Worm (Caenorhabditis elegans) whole organism, late embryonic: Measurements from ENCODE around the gene C08E8.2.

ENCODE experiments used
- C38D4.7 ChIP-seq: fragments of 200-800 bp; sonication (Bioruptor generic); optimal IDR thresholded peaks from 2 replicates; lab custom pipeline; 2018; ENCODE audit warnings: mild to moderate bottlenecking, missing genetic modification characterization, moderate library complexity, missing compliant biosample characterization
- F13H6.1 ChIP-seq: sonication (generic microtip); optimal IDR thresholded peaks from 2 replicates; lab custom pipeline; 2016; ENCODE audit warnings: missing genetic modification characterization, missing compliant biosample characterization
- K02D7.2 ChIP-seq: sonication (generic microtip); optimal IDR thresholded peaks from 2 replicates; lab custom pipeline; 2017; ENCODE audit warnings: mild to moderate bottlenecking, missing genetic modification characterization, missing compliant biosample characterization
- ahr-1 ChIP-seq: sonication (generic microtip); optimal IDR thresholded peaks from 2 replicates; lab custom pipeline; 2016; ENCODE audit warnings: missing genetic modification characterization, missing compliant biosample characterization
- ama-1 ChIP-seq: fragments of 150-350 bp; optimal IDR thresholded peaks from 2 replicates; lab custom pipeline; 2014
- ceh-14 ChIP-seq: sonication (generic microtip); optimal IDR thresholded peaks from 2 replicates; lab custom pipeline; 2016; ENCODE audit warnings: missing genotype, missing genetic modification characterization, missing compliant biosample characterization
- ceh-18 ChIP-seq: sonication (generic microtip); optimal IDR thresholded peaks from 2 replicates; lab custom pipeline; 2016; ENCODE audit warnings: missing genetic modification characterization, missing compliant biosample characterization
- ceh-22 ChIP-seq: sonication (generic microtip); optimal IDR thresholded peaks from 2 replicates; lab custom pipeline; 2017; ENCODE audit warnings: missing biosample characterization, missing genetic modification characterization
- ceh-24 ChIP-seq: sonication (generic microtip); optimal IDR thresholded peaks from 2 replicates; lab custom pipeline; 2016; ENCODE audit warnings: mild to moderate bottlenecking, missing genetic modification characterization, missing compliant biosample characterization
- ceh-30 ChIP-seq: fragments of 150-350 bp; optimal IDR thresholded peaks from 2 replicates; lab custom pipeline; 2014; ENCODE audit warnings: missing biosample characterization, missing genetic modification characterization
- ceh-45 ChIP-seq: fragments of 200-800 bp; sonication (Bioruptor generic); IDR thresholded peaks from 2 replicates; pipeline ENCODE4 v1.3.6; 2022; ENCODE audit warnings: missing genetic modification reagents, missing genetic modification characterization, missing compliant biosample characterization
- ceh-48 ChIP-seq: sonication (generic microtip); optimal IDR thresholded peaks from 2 replicates; lab custom pipeline; 2016; ENCODE audit warnings: missing genetic modification characterization, inconsistent platforms, missing compliant biosample characterization
- ceh-6 ChIP-seq: fragments of 200-800 bp; sonication (Bioruptor generic); optimal IDR thresholded peaks from 2 replicates; lab custom pipeline; 2018; ENCODE audit warnings: mild to moderate bottlenecking, missing genetic modification characterization, missing compliant biosample characterization
- che-1 ChIP-seq: sonication (generic microtip); optimal IDR thresholded peaks from 2 replicates; lab custom pipeline; 2016; ENCODE audit warnings: mild to moderate bottlenecking, missing genetic modification characterization, missing compliant biosample characterization
- dve-1 ChIP-seq: sonication (generic microtip); optimal IDR thresholded peaks from 2 replicates; lab custom pipeline; 2017; ENCODE audit warnings: antibody characterized with exemption, mild to moderate bottlenecking, missing genetic modification characterization, missing compliant biosample characterization
- elt-4 ChIP-seq: sonication (generic microtip); optimal IDR thresholded peaks from 2 replicates; lab custom pipeline; 2016; ENCODE audit warnings: missing genetic modification characterization, missing compliant biosample characterization
- fax-1 ChIP-seq: sonication (generic microtip); optimal IDR thresholded peaks from 2 replicates; lab custom pipeline; 2016; ENCODE audit warnings: missing genotype, missing genetic modification characterization, missing compliant biosample characterization
- fkh-6 ChIP-seq: sonication (generic microtip); optimal IDR thresholded peaks from 2 replicates; lab custom pipeline; 2016; ENCODE audit warnings: missing genetic modification characterization, missing compliant biosample characterization
- gmeb-2 ChIP-seq: sonication (generic microtip); optimal IDR thresholded peaks from 2 replicates; lab custom pipeline; 2016; ENCODE audit warnings: missing genetic modification characterization, inconsistent platforms, missing compliant biosample characterization
- hlh-13 ChIP-seq: fragments of 200-800 bp; sonication (Bioruptor generic); optimal IDR thresholded peaks from 2 replicates; lab custom pipeline; 2018; ENCODE audit warnings: mild to moderate bottlenecking, missing genetic modification characterization, missing compliant biosample characterization
- hlh-15 ChIP-seq: sonication (generic microtip); optimal IDR thresholded peaks from 2 replicates; lab custom pipeline; 2016; ENCODE audit warnings: missing genetic modification characterization, missing compliant biosample characterization
- hlh-30 ChIP-seq: sonication (generic microtip); optimal IDR thresholded peaks from 2 replicates; lab custom pipeline; 2017; ENCODE audit warnings: antibody characterized with exemption, missing genetic modification characterization, missing compliant biosample characterization; ENCODE audit not compliant: insufficient read depth
- hlh-8 ChIP-seq: sonication (generic microtip); optimal IDR thresholded peaks from 2 replicates; lab custom pipeline; 2016; ENCODE audit warnings: missing genotype, missing genetic modification characterization, missing compliant biosample characterization
- lin-11 ChIP-seq: fragments of 200-800 bp; sonication (Bioruptor generic); optimal IDR thresholded peaks from 2 replicates; lab custom pipeline; 2018; ENCODE audit warnings: mild to moderate bottlenecking, missing genetic modification characterization, missing compliant biosample characterization
- madf-2 ChIP-seq: sonication (generic microtip); optimal IDR thresholded peaks from 2 replicates; lab custom pipeline; 2017; ENCODE audit warnings: missing genetic modification characterization, missing compliant biosample characterization
- npax-4 ChIP-seq: sonication (generic microtip); optimal IDR thresholded peaks from 2 replicates; lab custom pipeline; 2016; ENCODE audit warnings: missing genetic modification characterization, missing compliant biosample characterization
- pag-3 ChIP-seq: sonication (generic microtip); optimal IDR thresholded peaks from 2 replicates; lab custom pipeline; 2016; ENCODE audit warnings: missing compliant biosample characterization, missing genetic modification characterization, borderline replicate concordance
- pat-9 ChIP-seq: fragments of 200-800 bp; sonication (Bioruptor generic); optimal IDR thresholded peaks from 2 replicates; lab custom pipeline; 2018; ENCODE audit warnings: mild to moderate bottlenecking, missing genetic modification characterization, moderate library complexity, missing compliant biosample characterization
- pha-2 ChIP-seq: sonication (generic microtip); optimal IDR thresholded peaks from 2 replicates; lab custom pipeline; 2017; ENCODE audit warnings: mild to moderate bottlenecking, missing genetic modification characterization, missing compliant biosample characterization
- pha-4 ChIP-seq: fragments of 150-350 bp; optimal IDR thresholded peaks from 2 replicates; lab custom pipeline; 2018; ENCODE audit warnings: missing biosample characterization, missing genetic modification reagents, missing genetic modification characterization
- pqm-1 ChIP-seq: sonication (generic microtip); optimal IDR thresholded peaks from 2 replicates; lab custom pipeline; 2016; ENCODE audit warnings: missing genetic modification characterization, missing compliant biosample characterization
- pros-1 ChIP-seq: fragments of 150-350 bp; optimal IDR thresholded peaks from 2 replicates; lab custom pipeline; 2014; ENCODE audit warnings: missing biosample characterization, missing genetic modification reagents, missing genetic modification characterization
- ref-2 ChIP-seq: sonication (generic microtip); optimal IDR thresholded peaks from 2 replicates; lab custom pipeline; 2016; ENCODE audit warnings: missing genetic modification characterization, missing compliant biosample characterization
- rnt-1 ChIP-seq: sonication (generic microtip); optimal IDR thresholded peaks from 2 replicates; lab custom pipeline; 2016; ENCODE audit warnings: missing genetic modification characterization, missing compliant biosample characterization
- sox-2 ChIP-seq: fragments of 200-800 bp; sonication (Bioruptor generic); IDR thresholded peaks from 2 replicates; pipeline ENCODE4 v1.3.6; 2022; ENCODE audit warnings: missing genetic modification reagents, missing genetic modification characterization, missing compliant biosample characterization
- sox-4 ChIP-seq: sonication (generic microtip); optimal IDR thresholded peaks from 2 replicates; lab custom pipeline; 2017; ENCODE audit warnings: mild to moderate bottlenecking, missing genetic modification characterization, inconsistent platforms, missing compliant biosample characterization
- tbx-7 ChIP-seq: sonication (generic microtip); optimal IDR thresholded peaks from 2 replicates; lab custom pipeline; 2016; ENCODE audit warnings: missing genotype, missing genetic modification characterization, missing compliant biosample characterization
- unc-55 ChIP-seq: sonication (generic microtip); optimal IDR thresholded peaks from 2 replicates; lab custom pipeline; 2017; ENCODE audit warnings: missing biosample characterization, missing genetic modification reagents, missing genetic modification characterization
- unc-86 ChIP-seq: sonication (generic microtip); optimal IDR thresholded peaks from 2 replicates; lab custom pipeline; 2016; ENCODE audit warnings: missing genetic modification characterization, missing compliant biosample characterization

C08E8.2 gene

ce11 chrV:18378819-18379218 is 23.2 kb upstream of the C08E8.2 start, which contains the start of gene Y51A2B.8:
TSS of gene Y51A2B.8 (plus strand) at chrV:18379119.
- TF ChIP-seq rnt-1 = no peak
- TF ChIP-seq hlh-13 (GFP tag; lab: Kevin White, UChicago) = no peak
- TF ChIP-seq hlh-15 (tag; lab: Kevin White, UChicago) = no peak
- TF ChIP-seq fax-1 (tag; lab: Kevin White, UChicago) = no peak
- no peak for TF ChIP-seq K02D7.2 (tag; lab: Kevin White, UChicago)
- TF ChIP-seq pat-9 (tag; lab: Kevin White, UChicago) = no peak
- no peak for TF ChIP-seq unc-86 (tag; lab: Kevin White, UChicago)

ce11 chrV:18375551-18375950 is 19.9 kb upstream of the C08E8.2 start:
- TF ChIP-seq ceh-6 (GFP tag; lab: Kevin White, UChicago) (no peak), unc-55 (GFP tag; lab: Kevin White, UChicago) (no peak), ama-1 (lab: Kevin White, UChicago) (no peak), hlh-13 (GFP tag; lab: Kevin White, UChicago) (no peak), lin-11 (tag; lab: Kevin White, UChicago) (no peak), sox-2 (GFP tag; lab: Robert Waterston, UW) (no peak), sox-4 (no peak), pha-4 (tag; lab: Kevin White, UChicago) (no peak), pros-1 (tag; lab: Kevin White, UChicago) (no peak)

ce11 chrV:18374194-18374593 is 18.6 kb upstream of the C08E8.2 start, which contains the start of gene Y51A2B.2:
TSS of gene Y51A2B.2 (plus strand) at chrV:18374494.
- TF ChIP-seq ceh-18 = no peak
- no peak for TF ChIP-seq madf-2
- no peak for TF ChIP-seq npax-4 (tag; lab: Kevin White, UChicago)
- no peak for TF ChIP-seq ceh-22 (tag; lab: Kevin White, UChicago)
- TF ChIP-seq tbx-7 (tag; lab: Kevin White, UChicago) = no peak
- no peak for TF ChIP-seq ceh-14 (tag; lab: Kevin White, UChicago)
- no peak for TF ChIP-seq sox-2 (GFP tag; lab: Robert Waterston, UW)
- TF ChIP-seq pros-1 (tag; lab: Kevin White, UChicago) = no peak
- TF ChIP-seq ref-2 (tag; lab: Kevin White, UChicago) = no peak
- no peak for TF ChIP-seq fkh-6 (tag; lab: Kevin White, UChicago)
- TF ChIP-seq elt-4 = no peak
- no peak for TF ChIP-seq unc-55 (GFP tag; lab: Kevin White, UChicago)
- no peak for TF ChIP-seq ahr-1 (tag; lab: Kevin White, UChicago)
- TF ChIP-seq pha-4 (tag; lab: Kevin White, UChicago) = no peak
- TF ChIP-seq pat-9 (tag; lab: Kevin White, UChicago) = no peak
- TF ChIP-seq pag-3 (tag; lab: Kevin White, UChicago) = no peak
- no peak for TF ChIP-seq gmeb-2
- no peak for TF ChIP-seq hlh-13 (GFP tag; lab: Kevin White, UChicago)
- no peak for TF ChIP-seq pqm-1 (tag; lab: Kevin White, UChicago)
- TF ChIP-seq ceh-24 (tag; lab: Kevin White, UChicago) = no peak

- TF ChIP-seq ceh-30 (tag; lab: Kevin White, UChicago) = no peak
- TF ChIP-seq ahr-1 (tag; lab: Kevin White, UChicago) = no peak
- no peak for TF ChIP-seq hlh-30 (tag; lab: Kevin White, UChicago)
- TF ChIP-seq fax-1 (tag; lab: Kevin White, UChicago) = no peak
- no peak for TF ChIP-seq K02D7.2 (tag; lab: Kevin White, UChicago)
- TF ChIP-seq C38D4.7 = no peak
- TF ChIP-seq dve-1 (tag; lab: Kevin White, UChicago) = no peak
- TF ChIP-seq F13H6.1 = no peak
- no peak for TF ChIP-seq pha-2 (tag; lab: Kevin White, UChicago)
- TF ChIP-seq ceh-48 (tag; lab: Kevin White, UChicago) = no peak
- no peak for TF ChIP-seq ceh-14 (tag; lab: Kevin White, UChicago)
- no peak for TF ChIP-seq lin-11 (tag; lab: Kevin White, UChicago)
- no peak for TF ChIP-seq ama-1 (lab: Kevin White, UChicago)
- TF ChIP-seq hlh-8 = no peak
- no peak for TF ChIP-seq ceh-45 (GFP tag; lab: Robert Waterston, UW)
- TF ChIP-seq ceh-22 (tag; lab: Kevin White, UChicago) = no peak
- TF ChIP-seq pag-3 (tag; lab: Kevin White, UChicago) = no peak
- TF ChIP-seq che-1 = no peak
- TF ChIP-seq, all 69 proteins: peak for 0
These were observed 15.9 kb upstream of the C08E8.2 start, which contains the start of gene C08E8.4 for ce11 chrV:18371579-18371978. TSS of gene C08E8.4 (plus strand) at chrV:18371846.
